Worm (Caenorhabditis elegans): Measurements from ENCODE around the gene K07E3.4.
A peak's percentile ranks its signal among the peaks of the same experiment; 100 is the strongest.

DNA sequence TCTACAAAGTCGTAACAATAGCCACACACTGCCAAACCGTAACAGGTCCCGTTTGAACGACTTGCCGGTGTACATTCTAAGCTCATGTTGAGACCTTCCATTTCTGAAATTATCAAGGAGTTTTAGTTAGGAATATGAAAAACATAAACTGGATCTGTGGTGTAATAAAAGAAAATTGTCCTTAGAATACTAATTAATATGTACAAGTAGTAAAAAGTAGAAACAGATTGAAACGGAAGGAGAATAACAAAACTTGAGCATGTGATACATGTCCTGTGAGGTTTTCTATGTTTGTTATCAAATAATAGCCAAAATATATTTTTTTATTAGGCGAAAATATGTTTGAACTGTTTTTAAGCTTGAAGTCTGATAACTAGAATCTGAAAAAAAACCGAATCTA, 45.7 kb upstream of the K07E3.4 start, which contains the start of gene frpr-1:
- TF ChIP-seq lin-13 (GFP tag; optimal IDR thresholded peaks at IDR 0.05) (no peak), nhr-11 (tag; optimal IDR thresholded peaks at IDR 0.05) (no peak), vab-7 (GFP tag; IDR thresholded peaks at IDR 0.05) (no peak), unc-62 (GFP tag; optimal IDR thresholded peaks at IDR 0.05 in 1 of 2) (peak in 1 of 2 experiments; percentile 38), unc-62 (tag; optimal IDR thresholded peaks at IDR 0.05) (no peak), F44E2.7 (GFP tag; IDR thresholded peaks at IDR 0.05) (no peak), unc-130 (GFP tag; optimal IDR thresholded peaks at IDR 0.05) (no peak), lir-3 (tag; optimal IDR thresholded peaks at IDR 0.05) (no peak), saeg-2 (GFP tag; IDR thresholded peaks at IDR 0.05) (no peak), nhr-237 (tag; optimal IDR thresholded peaks at IDR 0.05) (no peak), dpl-1 (GFP tag; optimal IDR thresholded peaks at IDR 0.05) (no peak), nhr-10 (tag; optimal IDR thresholded peaks at IDR 0.05) (no peak), egl-27 (tag; optimal IDR thresholded peaks at IDR 0.05) (no peak), set-16 (GFP tag; IDR thresholded peaks at IDR 0.05) (no peak), zfp-2 (tag; optimal IDR thresholded peaks at IDR 0.05) (no peak)

All from whole organism, L4 larva.